Worm (Caenorhabditis elegans) whole organism, L2 larva: ENCODE data around the gene str-66.
"Not testable (repeated sequence)": the region's sequence is repeated elsewhere in the genome, so short reads cannot be mapped to it uniquely, and the experiment has no call there.

Experiments used
- C34F6.9 ChIP-seq: fragments of 150-350 bp; optimal IDR thresholded peaks from 2 replicates; lab custom pipeline; 2014; ENCODE audit warnings: missing biosample characterization, missing genetic modification characterization
- F13H6.1 ChIP-seq: sonication (generic microtip); optimal IDR thresholded peaks from 2 replicates; lab custom pipeline; 2016; ENCODE audit warnings: missing genetic modification characterization, missing compliant biosample characterization
- R02D3.7 ChIP-seq: fragments of 150-350 bp; optimal IDR thresholded peaks from 2 replicates; lab custom pipeline; 2014; ENCODE audit warnings: missing biosample characterization, missing genetic modification characterization
- Y55F3AM.14 ChIP-seq: fragments of 200-800 bp; sonication (Bioruptor generic); optimal IDR thresholded peaks from 2 replicates; lab custom pipeline; 2018; ENCODE audit warnings: mild to moderate bottlenecking, missing genetic modification characterization, missing compliant biosample characterization
- ZK546.5 ChIP-seq: sonication (generic microtip); optimal IDR thresholded peaks from 2 replicates; lab custom pipeline; 2017; ENCODE audit warnings: missing biosample characterization, missing genetic modification characterization
- alr-1 ChIP-seq: fragments of 150-350 bp; optimal IDR thresholded peaks from 2 replicates; lab custom pipeline; 2014; ENCODE audit warnings: missing biosample characterization, missing genetic modification characterization
- aly-2 ChIP-seq: fragments of 150-350 bp; optimal IDR thresholded peaks from 2 replicates; lab custom pipeline; 2014; ENCODE audit warnings: missing biosample characterization, missing genetic modification characterization
- ama-1 ChIP-seq: fragments of 150-350 bp; optimal IDR thresholded peaks from 2 replicates; lab custom pipeline; 2018; ENCODE audit warnings: inconsistent platforms
- ceh-16 ChIP-seq: fragments of 150-350 bp; optimal IDR thresholded peaks from 2 replicates; lab custom pipeline; 2014; ENCODE audit warnings: missing biosample characterization, missing genetic modification characterization
- ceh-82 ChIP-seq: fragments of 150-350 bp; optimal IDR thresholded peaks from 2 replicates; lab custom pipeline; 2014; ENCODE audit warnings: missing biosample characterization, missing genetic modification characterization
- crh-2 ChIP-seq: sonication (generic microtip); optimal IDR thresholded peaks from 2 replicates; lab custom pipeline; 2017; ENCODE audit warnings: missing biosample characterization, missing genetic modification characterization
- elt-1 ChIP-seq: fragments of 150-350 bp; optimal IDR thresholded peaks from 2 replicates; lab custom pipeline; 2014; ENCODE audit warnings: missing biosample characterization, missing genetic modification characterization
- fos-1 ChIP-seq: fragments of 150-350 bp; optimal IDR thresholded peaks from 2 replicates; lab custom pipeline; 2014; ENCODE audit warnings: missing biosample characterization, missing genetic modification characterization
- gmeb-1 ChIP-seq: fragments of 150-350 bp; optimal IDR thresholded peaks from 2 replicates; lab custom pipeline; 2014; ENCODE audit warnings: missing biosample characterization, missing genetic modification characterization
- lin-13 ChIP-seq: fragments of 150-350 bp; optimal IDR thresholded peaks from 2 replicates; lab custom pipeline; 2014; ENCODE audit warnings: missing biosample characterization, missing genetic modification reagents, missing genetic modification characterization
- lin-39 ChIP-seq: fragments of 150-350 bp; optimal IDR thresholded peaks from 2 replicates; lab custom pipeline; 2014; ENCODE audit warnings: missing biosample characterization, missing genetic modification reagents, missing genetic modification characterization
- mbf-1 ChIP-seq: sonication (generic microtip); optimal IDR thresholded peaks from 2 replicates; lab custom pipeline; 2017; ENCODE audit warnings: missing biosample characterization, missing genetic modification characterization
- nhr-10 ChIP-seq: sonication (generic microtip); optimal IDR thresholded peaks from 2 replicates; lab custom pipeline; 2017; ENCODE audit warnings: missing biosample characterization, missing genetic modification characterization
- nhr-11 ChIP-seq: fragments of 150-350 bp; optimal IDR thresholded peaks from 2 replicates; lab custom pipeline; 2014; ENCODE audit warnings: missing biosample characterization, missing genetic modification characterization
- nhr-12 ChIP-seq: fragments of 150-350 bp; optimal IDR thresholded peaks from 2 replicates; lab custom pipeline; 2014; ENCODE audit warnings: missing biosample characterization, missing genetic modification characterization
- nhr-129 ChIP-seq: fragments of 150-350 bp; optimal IDR thresholded peaks from 2 replicates; lab custom pipeline; 2014; ENCODE audit warnings: missing biosample characterization, missing genetic modification characterization
- nhr-21 ChIP-seq: fragments of 150-350 bp; optimal IDR thresholded peaks from 2 replicates; lab custom pipeline; 2014; ENCODE audit warnings: missing biosample characterization, missing genetic modification characterization
- nhr-25 ChIP-seq: fragments of 150-350 bp; sonication (generic microtip); optimal IDR thresholded peaks from 3 replicates; lab custom pipeline; 2014; ENCODE audit warnings: missing biosample characterization, missing genetic modification characterization
- nhr-6 ChIP-seq: fragments of 150-350 bp; optimal IDR thresholded peaks from 2 replicates; lab custom pipeline; 2014; ENCODE audit warnings: missing biosample characterization, missing genetic modification characterization
- nhr-77 ChIP-seq: fragments of 150-350 bp; optimal IDR thresholded peaks from 2 replicates; lab custom pipeline; 2014; ENCODE audit warnings: missing biosample characterization, missing genetic modification characterization
- peb-1 ChIP-seq: fragments of 150-350 bp; optimal IDR thresholded peaks from 2 replicates; lab custom pipeline; 2014; ENCODE audit warnings: missing biosample characterization, missing genetic modification characterization
- sma-3 ChIP-seq: sonication (generic microtip); optimal IDR thresholded peaks from 2 replicates; lab custom pipeline; 2016; ENCODE audit warnings: missing genetic modification reagents, missing genetic modification characterization, missing compliant biosample characterization
- sma-9 ChIP-seq, 2 experiments: fragments of 150-350 bp in 1 of 2; sonication (generic microtip) in 1 of 2; optimal IDR thresholded peaks; 2 replicates each; lab custom pipeline; 2014 to 2016; ENCODE audit warnings: missing genetic modification characterization in 2 of 2, mild to moderate bottlenecking in 1 of 2, missing biosample characterization in 1 of 2, missing compliant biosample characterization in 1 of 2, missing genetic modification reagents in 1 of 2, moderate library complexity in 1 of 2
- unc-55 ChIP-seq: fragments of 150-350 bp; sonication (generic microtip); optimal IDR thresholded peaks from 3 replicates; lab custom pipeline; 2014; ENCODE audit warnings: missing biosample characterization, missing genetic modification reagents, missing genetic modification characterization
- unc-62 ChIP-seq: fragments of 150-350 bp; optimal IDR thresholded peaks from 2 replicates; lab custom pipeline; 2014; ENCODE audit warnings: missing biosample characterization, missing genetic modification reagents, missing genetic modification characterization
- ztf-1 ChIP-seq: fragments of 200-800 bp; sonication (Bioruptor generic); conservative IDR thresholded peaks from 2 replicates; pipeline ENCODE4 v1.3.6; 2022; ENCODE audit warnings: missing genetic modification characterization, missing compliant biosample characterization
- ztf-11 ChIP-seq: sonication (generic microtip); optimal IDR thresholded peaks from 2 replicates; lab custom pipeline; 2017; ENCODE audit warnings: missing biosample characterization, missing genetic modification characterization
- ztf-4 ChIP-seq: fragments of 150-350 bp; optimal IDR thresholded peaks from 2 replicates; lab custom pipeline; 2014; ENCODE audit warnings: missing biosample characterization, missing genetic modification characterization

str-66 gene

DNA sequence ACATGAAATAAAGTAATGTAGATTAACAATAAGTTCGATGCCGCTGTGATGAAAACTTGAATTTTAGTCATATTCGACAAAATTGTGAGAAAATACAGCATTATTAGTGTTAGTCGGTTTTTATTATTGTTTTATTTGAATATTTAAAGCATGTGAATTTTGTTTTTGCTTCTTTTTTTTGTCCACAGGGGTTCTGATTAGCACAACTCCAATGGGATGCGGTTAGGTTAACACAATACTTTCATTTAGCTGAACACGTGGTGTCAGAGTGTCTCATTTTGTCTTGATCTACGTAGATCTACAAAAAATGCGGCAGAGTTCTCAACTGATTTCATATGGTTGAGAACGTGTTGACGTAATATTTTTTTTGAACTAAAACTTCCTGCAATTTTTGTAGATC lies 34.9 kb downstream of the str-66 start, which contains the start of gene str-40:
Gene str-40, minus strand, starts transcription at position 101 of the 400 bp plus-strand sequence.
- TF ChIP-seq nhr-129 (tag; lab: Kevin White, UChicago) (no peak), alr-1 (tag; lab: Kevin White, UChicago) (no peak), nhr-12 (no peak), gmeb-1 (tag; lab: Kevin White, UChicago) (no peak), nhr-25 (tag; lab: Kevin White, UChicago) (no peak), nhr-21 (no peak), sma-9 (GFP tag; optimal IDR thresholded peaks at IDR 0.05; lab: Kevin White, UChicago) (no peak), sma-9 (tag; optimal IDR thresholded peaks at IDR 0.05; lab: Kevin White, UChicago) (no peak), ztf-4 (no peak), aly-2 (tag; lab: Kevin White, UChicago) (no peak), ZK546.5 (tag; lab: Kevin White, UChicago) (no peak), ceh-16 (tag; lab: Kevin White, UChicago) (no peak), C34F6.9 (no peak), ama-1 (lab: Kevin White, UChicago) (no peak), fos-1 (no peak), Y55F3AM.14 (no peak)
- TF ChIP-seq, all 48 proteins: peak for 0

DNA sequence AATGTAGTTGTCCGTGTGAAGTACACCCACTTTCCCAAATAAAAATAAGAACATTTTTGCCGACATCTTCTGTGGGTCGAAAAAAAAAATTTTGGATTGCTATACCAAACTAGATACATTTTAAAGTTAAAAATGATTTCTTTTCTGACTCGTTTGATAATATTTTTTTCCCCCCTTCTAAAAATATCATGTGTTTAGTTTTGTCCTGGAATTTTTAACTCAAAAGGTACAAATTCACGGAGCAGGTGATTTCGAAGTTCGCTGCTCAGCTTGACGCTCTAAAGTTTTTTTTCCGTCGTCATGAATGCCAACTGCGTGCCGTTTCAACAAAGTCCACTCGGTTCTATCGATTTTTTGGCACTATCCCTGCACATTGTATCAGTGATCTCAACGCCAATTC lies 38.1 kb downstream of the str-66 start, which contains the start of gene srh-185:
Gene srh-185, plus strand, starts transcription at position 301 of the 400 bp plus-strand sequence.
- no peak for TF ChIP-seq F13H6.1 (tag; lab: Kevin White, UChicago)
- no peak for TF ChIP-seq crh-2
- no peak for TF ChIP-seq alr-1 (tag; lab: Kevin White, UChicago)
- TF ChIP-seq mbf-1, result no peak
- no peak for TF ChIP-seq aly-2 (tag; lab: Kevin White, UChicago)
- TF ChIP-seq ztf-11, result no peak
- no peak for TF ChIP-seq peb-1 (tag; lab: Kevin White, UChicago)

DNA sequence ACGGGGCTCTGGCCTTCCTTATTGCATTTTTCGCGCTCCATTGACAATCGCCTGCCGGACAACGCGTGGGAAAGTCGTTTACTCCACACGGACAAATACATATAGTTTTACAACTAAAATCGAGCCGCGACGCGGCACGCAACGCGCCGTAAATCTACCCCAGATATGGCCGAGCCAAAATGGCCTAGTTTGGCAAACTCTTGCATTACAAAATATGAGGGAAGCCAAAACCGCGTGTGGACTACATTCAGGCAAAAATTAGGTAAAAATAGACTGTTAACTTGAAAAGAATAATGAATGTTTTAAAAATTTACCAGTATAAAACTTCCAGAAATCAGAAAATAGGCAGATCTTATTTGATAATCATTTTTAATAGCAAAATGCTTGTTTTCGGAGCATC lies 39.6 kb downstream of the str-66 start, which contains the start of gene srt-16:
Gene srt-16, minus strand, starts transcription at position 101 of the 400 bp plus-strand sequence.
- not testable (repeated sequence) for TF ChIP-seq unc-62 (GFP tag; lab: Kevin White, UChicago); Y55F3AM.14; gmeb-1 (tag; lab: Kevin White, UChicago)
- TF ChIP-seq, all 48 proteins: peak for 0; not testable (repeated sequence) for 48

DNA sequence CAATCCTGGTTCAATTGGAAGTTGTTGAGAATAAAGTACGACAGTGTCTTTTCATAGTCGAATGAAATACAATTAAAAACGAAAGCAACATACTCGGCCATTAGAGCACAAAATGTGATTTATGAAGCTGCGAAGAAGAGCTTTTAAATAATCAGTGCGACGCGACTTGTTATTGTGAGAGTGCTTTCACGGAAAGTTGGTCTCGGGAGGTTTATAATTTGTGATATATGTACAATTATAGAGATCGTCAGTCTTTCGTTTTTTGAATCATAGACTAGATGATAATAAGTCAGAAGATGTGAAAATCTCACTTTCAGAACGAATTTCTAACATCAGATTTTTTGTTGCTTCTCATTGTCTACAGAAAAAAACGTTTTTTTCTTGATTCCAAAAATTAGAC lies 42.0 kb downstream of the str-66 start, which contains the start of gene srt-15:
Gene srt-15, minus strand, starts transcription at position 101 of the 400 bp plus-strand sequence.
- TF ChIP-seq elt-1, result no peak
- TF ChIP-seq unc-55, result no peak
- TF ChIP-seq ceh-82, result no peak
- TF ChIP-seq lin-39 (tag; lab: Kevin White, UChicago), result no peak
- TF ChIP-seq nhr-129 (tag; lab: Kevin White, UChicago), result no peak
- no peak for TF ChIP-seq nhr-25 (tag; lab: Kevin White, UChicago)
- no peak for TF ChIP-seq nhr-11 (tag; lab: Kevin White, UChicago)
- no peak for TF ChIP-seq aly-2 (tag; lab: Kevin White, UChicago)
- no peak for TF ChIP-seq Y55F3AM.14
- TF ChIP-seq R02D3.7 (tag; lab: Kevin White, UChicago), result no peak
- TF ChIP-seq, all 48 proteins: peak for 0

DNA sequence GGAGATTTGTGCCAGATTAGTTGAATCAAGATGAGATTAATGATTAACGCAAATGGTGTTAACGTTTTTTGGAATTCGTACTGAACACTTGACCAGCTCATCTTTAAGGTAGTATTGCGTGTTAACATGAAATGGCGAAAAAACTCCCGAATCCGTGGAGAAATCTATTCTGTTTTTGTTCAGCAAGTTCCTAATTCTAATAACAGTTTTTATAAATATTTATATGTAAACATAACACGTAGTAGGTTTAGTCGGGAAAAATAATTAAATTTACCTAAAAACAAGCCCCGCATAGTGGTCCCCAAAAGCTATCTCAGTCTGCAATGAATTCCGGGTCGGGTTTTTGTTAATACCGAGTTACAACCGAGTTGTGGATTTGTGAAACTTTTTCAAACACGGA lies 45.0 kb downstream of the str-66 start, which contains the start of gene str-244:
Gene str-244, minus strand, starts transcription at position 101 of the 400 bp plus-strand sequence.
- no peak for TF ChIP-seq crh-2
- TF ChIP-seq unc-55, result no peak
- TF ChIP-seq nhr-11 (tag; lab: Kevin White, UChicago), result no peak
- no peak for TF ChIP-seq nhr-10
- no peak for TF ChIP-seq unc-62 (GFP tag; lab: Kevin White, UChicago)
- no peak for TF ChIP-seq lin-13 (GFP tag; lab: Kevin White, UChicago)
- TF ChIP-seq nhr-129 (tag; lab: Kevin White, UChicago), result no peak
- no peak for TF ChIP-seq peb-1 (tag; lab: Kevin White, UChicago)
- TF ChIP-seq ztf-1 (GFP tag; lab: Robert Waterston, UW), result no peak
- no peak for TF ChIP-seq fos-1
- TF ChIP-seq nhr-77, result no peak
- TF ChIP-seq ceh-16 (tag; lab: Kevin White, UChicago), result no peak
- no peak for TF ChIP-seq sma-3 (GFP tag; lab: Kevin White, UChicago)
- TF ChIP-seq, all 48 proteins: peak for 0

DNA sequence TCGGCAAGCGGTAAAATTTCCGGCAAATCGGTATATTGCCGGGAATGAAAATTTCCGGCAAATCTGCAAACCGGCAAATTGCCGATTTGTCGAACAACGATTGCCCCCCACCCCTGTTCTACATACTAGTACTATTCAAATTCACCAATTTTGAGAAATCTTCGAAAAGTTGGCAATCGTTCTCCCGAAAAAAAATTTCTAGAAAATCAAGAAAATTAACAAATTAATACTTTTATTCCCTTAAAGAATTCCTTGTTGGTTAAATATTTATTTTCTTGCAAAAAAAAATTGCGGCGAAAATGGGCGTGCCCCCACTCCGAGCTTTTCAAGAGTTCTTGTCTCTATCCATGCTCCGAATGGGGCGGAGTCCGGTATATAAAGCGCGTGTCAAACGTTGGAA lies 49.8 kb downstream of the str-66 start, which contains the start of gene C50H11.8:
Gene C50H11.8, plus strand, starts transcription at position 301 of the 400 bp plus-strand sequence.
- TF ChIP-seq nhr-6 (tag; lab: Kevin White, UChicago) (no peak), nhr-12 (no peak), unc-55 (no peak), nhr-77 (no peak)
- TF ChIP-seq, all 48 proteins: peak for 0
